Worm (Caenorhabditis elegans) whole organism, late embryonic: Measurements from ENCODE around the gene R160.5.

Source experiments
- ceh-14 ChIP-seq: sonication (generic microtip); optimal IDR thresholded peaks from 2 replicates; lab custom pipeline; 2016; ENCODE audit warnings: missing genotype, missing genetic modification characterization, missing compliant biosample characterization
- elt-2 ChIP-seq: sonication (generic microtip); optimal IDR thresholded peaks from 2 replicates; lab custom pipeline; 2016; ENCODE audit warnings: missing genetic modification reagents, missing genetic modification characterization, missing compliant biosample characterization
- eyg-1 ChIP-seq: sonication (generic microtip); optimal IDR thresholded peaks from 2 replicates; lab custom pipeline; 2016; ENCODE audit warnings: missing genotype, missing genetic modification characterization, missing compliant biosample characterization

DNA sequence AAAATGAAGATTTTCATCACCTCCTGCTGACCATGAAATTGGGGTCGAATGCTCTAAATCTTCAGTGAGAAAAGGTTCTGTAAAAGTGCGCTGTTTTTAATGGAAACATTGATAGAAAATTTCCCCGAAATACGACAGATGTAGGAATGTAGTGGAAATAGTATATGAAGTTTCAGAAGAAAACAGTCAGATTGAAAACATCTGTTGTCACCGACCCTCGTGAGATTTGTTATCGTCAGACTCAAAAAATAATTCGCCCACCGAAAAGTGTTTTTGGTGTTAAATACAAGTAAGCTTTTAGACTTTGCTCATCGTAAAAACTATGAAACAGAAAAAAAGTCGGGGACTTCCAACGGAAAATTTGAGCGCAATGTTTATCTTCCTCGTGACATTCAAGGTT, 5.8 kb downstream of the R160.5 start, which contains the start of gene F14H12.8:
- TF ChIP-seq elt-2 (tag; lab: Kevin White, UChicago) (no peak), eyg-1 (tag; lab: Kevin White, UChicago) (no peak), ceh-14 (tag; lab: Kevin White, UChicago) (no peak)
